Fruit fly (Drosophila melanogaster): Measurements from ENCODE around the gene Gr64e.

DNA sequence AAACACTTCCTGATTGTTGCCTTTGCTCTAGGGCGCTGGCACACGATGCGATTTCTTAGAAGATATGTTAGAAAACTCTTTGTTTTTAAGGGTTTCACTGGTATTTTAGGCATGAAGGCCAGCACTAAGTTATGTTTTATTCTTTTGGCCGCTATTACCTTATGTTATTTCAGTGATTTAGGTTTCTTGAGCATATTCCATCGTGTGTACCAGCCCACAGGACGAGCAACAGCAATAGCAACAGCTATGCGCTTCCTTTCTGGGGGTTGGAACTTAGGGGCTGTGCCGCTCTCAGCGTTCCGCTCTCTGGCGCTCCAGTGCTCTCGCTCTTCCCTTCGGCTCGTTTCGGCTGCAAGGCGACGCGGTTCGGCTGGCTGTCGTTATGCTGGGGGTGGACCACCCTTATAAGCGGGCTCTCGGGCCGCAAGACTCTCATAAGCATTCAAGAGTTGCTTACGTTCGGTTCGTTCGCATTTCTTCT is 48.4 kb upstream of the Gr64e start, which contains the start of gene scrt:
- no peak for TF ChIP-seq Dfd (GFP tag; optimal IDR thresholded peaks at IDR 0.05)
- no peak for TF ChIP-seq pan (optimal IDR thresholded peaks at IDR 0.05)

All from whole organism, wandering third instar larva.